Fruit fly (Drosophila melanogaster) whole organism, embryonic: Measurements from ENCODE around the gene Ent3.
A peak's percentile ranks its signal among the peaks of the same experiment; 100 is the strongest.

Experiments used
- Ada2b ChIP-seq: fragments of 200-800 bp; sonication (Bioruptor generic); IDR thresholded peaks from 2 replicates; pipeline ENCODE4 v1.3.6; 2022; ENCODE audit warnings: missing biosample characterization, missing genetic modification characterization
- CG10209 ChIP-seq: fragments of 200-800 bp; sonication (Bioruptor generic); optimal IDR thresholded peaks from 3 replicates; lab custom pipeline; 2017; ENCODE audit warnings: missing biosample characterization, mild to moderate bottlenecking, missing genetic modification characterization, missing genetic modification reagents
- CG10654 ChIP-seq: fragments of 200-800 bp; sonication (Bioruptor generic); optimal IDR thresholded peaks from 2 replicates; lab custom pipeline; 2016; ENCODE audit warnings: missing biosample characterization, missing genetic modification characterization
- CG12769 ChIP-seq: fragments of 200-800 bp; sonication (Bioruptor generic); optimal IDR thresholded peaks from 2 replicates; lab custom pipeline; 2019; ENCODE audit warnings: missing biosample characterization, mild to moderate bottlenecking, missing genetic modification characterization, moderate library complexity
- CG14014 ChIP-seq: fragments of 200-800 bp; sonication (Bioruptor generic); IDR thresholded peaks from 2 replicates; pipeline ENCODE4 v1.3.6; 2022; ENCODE audit warnings: missing biosample characterization, missing genetic modification characterization
- CG15514 ChIP-seq: fragments of 200-800 bp; sonication (Bioruptor generic); optimal IDR thresholded peaks from 3 replicates; lab custom pipeline; 2017; ENCODE audit warnings: missing biosample characterization, missing genetic modification characterization, mild to moderate bottlenecking, moderate library complexity, missing genetic modification reagents
- CG17186 ChIP-seq: fragments of 200-800 bp; sonication (Bioruptor generic); optimal IDR thresholded peaks from 3 replicates; lab custom pipeline; 2017; ENCODE audit warnings: missing biosample characterization, missing genetic modification reagents, missing genetic modification characterization
- CG17328 ChIP-seq: fragments of 200-800 bp; sonication (Bioruptor generic); IDR thresholded peaks from 2 replicates; pipeline ENCODE4 v1.3.6; 2022; ENCODE audit warnings: missing biosample characterization, missing genetic modification characterization
- CG17568 ChIP-seq: fragments of 200-800 bp; sonication (Bioruptor generic); optimal IDR thresholded peaks from 2 replicates; lab custom pipeline; 2018; ENCODE audit warnings: missing biosample characterization, mild to moderate bottlenecking, missing genetic modification characterization, moderate library complexity
- CG1792 ChIP-seq: fragments of 200-800 bp; sonication (Bioruptor generic); optimal IDR thresholded peaks from 2 replicates; lab custom pipeline; 2016; ENCODE audit warnings: missing biosample characterization, missing genetic modification characterization
- CG18476 ChIP-seq: fragments of 200-800 bp; sonication (Bioruptor generic); optimal IDR thresholded peaks from 2 replicates; lab custom pipeline; 2016; ENCODE audit warnings: missing biosample characterization, mild to moderate bottlenecking, missing genetic modification characterization
- CG2120 ChIP-seq: fragments of 200-800 bp; sonication (Bioruptor generic); optimal IDR thresholded peaks from 3 replicates; lab custom pipeline; 2016; ENCODE audit warnings: missing biosample characterization, missing genetic modification characterization
- CG2875 ChIP-seq: fragments of 200-800 bp; sonication (Bioruptor generic); optimal IDR thresholded peaks from 2 replicates; lab custom pipeline; 2017; ENCODE audit warnings: missing biosample characterization, mild to moderate bottlenecking, missing genetic modification characterization, missing genetic modification reagents
- CG31224 ChIP-seq: fragments of 200-800 bp; sonication (Bioruptor generic); IDR thresholded peaks from 2 replicates; pipeline ENCODE4 v1.3.6; 2022; ENCODE audit warnings: missing biosample characterization, missing genetic modification characterization
- CG32767 ChIP-seq: fragments of 200-800 bp; sonication (Bioruptor generic); IDR thresholded peaks from 2 replicates; pipeline ENCODE4 v1.3.6; 2022; ENCODE audit warnings: missing biosample characterization, missing genetic modification characterization
- CG32772 ChIP-seq: fragments of 200-800 bp; sonication (Bioruptor generic); IDR thresholded peaks from 2 replicates; pipeline ENCODE4 v1.3.6; 2022; ENCODE audit warnings: missing biosample characterization, missing genetic modification characterization
- CG3281 ChIP-seq: fragments of 200-800 bp; sonication (Bioruptor generic); optimal IDR thresholded peaks from 3 replicates; lab custom pipeline; 2017; ENCODE audit warnings: missing biosample characterization, mild to moderate bottlenecking, missing genetic modification characterization
- CG3407 ChIP-seq: fragments of 200-800 bp; sonication (Bioruptor generic); optimal IDR thresholded peaks from 2 replicates; lab custom pipeline; 2018; ENCODE audit warnings: missing biosample characterization, mild to moderate bottlenecking, missing genetic modification characterization
- CG34422 ChIP-seq: fragments of 200-800 bp; sonication (Bioruptor generic); IDR thresholded peaks from 3 replicates; pipeline ENCODE4 v1.3.6; 2022; ENCODE audit warnings: missing biosample characterization, missing genetic modification characterization
- CG6854 ChIP-seq: fragments of 200-800 bp; sonication (Bioruptor generic); optimal IDR thresholded peaks from 3 replicates; lab custom pipeline; 2017; ENCODE audit warnings: missing biosample characterization, mild to moderate bottlenecking, missing genetic modification characterization
- CG8924 ChIP-seq: fragments of 200-800 bp; optimal IDR thresholded peaks from 3 replicates; lab custom pipeline; 2019; ENCODE audit warnings: missing biosample characterization, mild to moderate bottlenecking, missing genetic modification characterization, moderate library complexity
- CHES-1-like ChIP-seq: fragments of 200-800 bp; sonication (Bioruptor generic); optimal IDR thresholded peaks from 2 replicates; lab custom pipeline; 2016; ENCODE audit warnings: missing biosample characterization, missing genetic modification characterization
- Dek ChIP-seq: fragments of 200-800 bp; sonication (Bioruptor generic); optimal IDR thresholded peaks from 3 replicates; lab custom pipeline; 2019; ENCODE audit warnings: missing biosample characterization, mild to moderate bottlenecking, missing genetic modification characterization, moderate library complexity
- Fer1 ChIP-seq: fragments of 200-800 bp; sonication (Bioruptor generic); optimal IDR thresholded peaks from 2 replicates; lab custom pipeline; 2017; ENCODE audit warnings: missing biosample characterization, mild to moderate bottlenecking, missing genetic modification characterization
- Fer3 ChIP-seq: fragments of 200-800 bp; sonication (Bioruptor generic); optimal IDR thresholded peaks from 2 replicates; lab custom pipeline; 2018; ENCODE audit warnings: missing biosample characterization, mild to moderate bottlenecking, missing genetic modification characterization, moderate library complexity
- Gsc ChIP-seq: fragments of 200-800 bp; sonication (Bioruptor generic); IDR thresholded peaks from 2 replicates; pipeline ENCODE4 v1.3.6; 2022; ENCODE audit warnings: missing biosample characterization, missing genetic modification characterization
- H15 ChIP-seq: fragments of 200-800 bp; sonication (Bioruptor generic); IDR thresholded peaks from 3 replicates; pipeline ENCODE4 v1.3.6; 2022; ENCODE audit warnings: missing biosample characterization, missing genetic modification characterization
- H2.0 ChIP-seq: fragments of 200-800 bp; sonication (Bioruptor generic); IDR thresholded peaks from 2 replicates; pipeline ENCODE4 v1.3.6; 2022; ENCODE audit warnings: missing biosample characterization, missing genetic modification characterization
- Med ChIP-seq: fragments of 200-800 bp; sonication (Bioruptor generic); peaks from one replicate; lab custom pipeline; 2016; ENCODE audit warnings: missing biosample characterization, missing genetic modification characterization, mild to moderate bottlenecking, inconsistent platforms, moderate library complexity
- Ptx1 ChIP-seq: fragments of 200-800 bp; sonication (Bioruptor generic); IDR thresholded peaks from 2 replicates; pipeline ENCODE4 v1.3.6; 2022; ENCODE audit warnings: missing biosample characterization, missing genetic modification characterization
- Ravus ChIP-seq: fragments of 200-800 bp; sonication (Bioruptor generic); IDR thresholded peaks from 2 replicates; pipeline ENCODE4 v1.3.6; 2022; ENCODE audit warnings: missing biosample characterization, missing genetic modification characterization
- Side ChIP-seq: fragments of 200-800 bp; sonication (Bioruptor generic); optimal IDR thresholded peaks from 2 replicates; lab custom pipeline; 2016; ENCODE audit warnings: missing biosample characterization, missing genetic modification characterization
- crc ChIP-seq: fragments of 200-800 bp; sonication (Bioruptor generic); optimal IDR thresholded peaks from 2 replicates; lab custom pipeline; 2016; ENCODE audit warnings: missing biosample characterization, missing genetic modification characterization
- dysf ChIP-seq: fragments of 200-800 bp; sonication (Bioruptor generic); IDR thresholded peaks from 3 replicates; pipeline ENCODE4 v1.3.6; 2022; ENCODE audit warnings: missing biosample characterization, missing genetic modification characterization
- esg ChIP-seq: fragments of 200-800 bp; sonication (Bioruptor generic); conservative IDR thresholded peaks from 2 replicates; pipeline ENCODE4 v1.3.6; 2022; ENCODE audit warnings: missing biosample characterization, missing genetic modification characterization
- gcm ChIP-seq: fragments of 200-800 bp; sonication (Bioruptor generic); optimal IDR thresholded peaks from 2 replicates; lab custom pipeline; 2019; ENCODE audit warnings: missing biosample characterization, mild to moderate bottlenecking, missing genetic modification characterization, moderate library complexity
- h ChIP-seq: fragments of >200 bp; optimal IDR thresholded peaks from 2 replicates; lab custom pipeline; 2017
- ken ChIP-seq: fragments of 200-800 bp; sonication (Bioruptor generic); IDR thresholded peaks from 3 replicates; pipeline ENCODE4 v1.3.6; 2022; ENCODE audit warnings: missing biosample characterization, missing genetic modification characterization
- pho ChIP-seq: fragments of 200-800 bp; sonication (Bioruptor generic); optimal IDR thresholded peaks from 2 replicates; lab custom pipeline; 2016; ENCODE audit warnings: missing biosample characterization, missing genetic modification characterization
- prd ChIP-seq, 3 experiments: fragments of >200 bp in 2 of 3; fragments of 200-800 bp in 1 of 3; sonication (Bioruptor generic) in 1 of 3; optimal IDR thresholded peaks in 2 of 3; IDR thresholded peaks in 1 of 3; 2 replicates in 2 of 3; 3 replicates in 1 of 3; pipeline versions ENCODE4 v1.3.6 to Lab custom; 2017 to 2022; ENCODE audit warnings: missing biosample characterization in 1 of 3, missing genetic modification characterization in 1 of 3
- sd ChIP-seq: fragments of 200-800 bp; sonication (Bioruptor generic); optimal IDR thresholded peaks from 3 replicates; lab custom pipeline; 2018; ENCODE audit warnings: missing biosample characterization, mild to moderate bottlenecking, missing genetic modification characterization, moderate library complexity
- tgo ChIP-seq: fragments of 200-800 bp; sonication (Bioruptor generic); IDR thresholded peaks from 3 replicates; pipeline ENCODE4 v1.3.6; 2022; ENCODE audit warnings: missing biosample characterization, missing genetic modification characterization
- tio ChIP-seq: fragments of 200-800 bp; sonication (Bioruptor generic); optimal IDR thresholded peaks from 2 replicates; lab custom pipeline; 2017; ENCODE audit warnings: missing biosample characterization, missing genetic modification characterization, inconsistent platforms
- toy ChIP-seq: fragments of 200-800 bp; sonication (Bioruptor generic); IDR thresholded peaks from 2 replicates; pipeline ENCODE4 v1.3.6; 2022; ENCODE audit warnings: missing biosample characterization, missing genetic modification characterization
- tx ChIP-seq: fragments of 200-800 bp; sonication (Bioruptor generic); optimal IDR thresholded peaks from 2 replicates; lab custom pipeline; 2016; ENCODE audit warnings: missing biosample characterization, missing genetic modification characterization
- vvl ChIP-seq: fragments of 200-800 bp; sonication (Bioruptor generic); IDR thresholded peaks from 2 replicates; pipeline ENCODE4 v1.3.6; 2022; ENCODE audit warnings: missing biosample characterization, missing genetic modification characterization
- wor ChIP-seq: fragments of 200-800 bp; sonication (Bioruptor generic); IDR thresholded peaks from 2 replicates; pipeline ENCODE4 v1.3.6; 2022; ENCODE audit warnings: missing biosample characterization, missing genetic modification characterization
- zen ChIP-seq: fragments of 200-800 bp; sonication (Bioruptor generic); optimal IDR thresholded peaks from 3 replicates; lab custom pipeline; 2018; ENCODE audit warnings: missing biosample characterization, mild to moderate bottlenecking, missing genetic modification characterization, moderate library complexity
- zfh1 ChIP-seq: fragments of 200-800 bp; sonication (Bioruptor generic); IDR thresholded peaks from 3 replicates; pipeline ENCODE4 v1.3.6; 2022; ENCODE audit warnings: missing biosample characterization, missing genetic modification characterization

The Ent3 gene

DNA sequence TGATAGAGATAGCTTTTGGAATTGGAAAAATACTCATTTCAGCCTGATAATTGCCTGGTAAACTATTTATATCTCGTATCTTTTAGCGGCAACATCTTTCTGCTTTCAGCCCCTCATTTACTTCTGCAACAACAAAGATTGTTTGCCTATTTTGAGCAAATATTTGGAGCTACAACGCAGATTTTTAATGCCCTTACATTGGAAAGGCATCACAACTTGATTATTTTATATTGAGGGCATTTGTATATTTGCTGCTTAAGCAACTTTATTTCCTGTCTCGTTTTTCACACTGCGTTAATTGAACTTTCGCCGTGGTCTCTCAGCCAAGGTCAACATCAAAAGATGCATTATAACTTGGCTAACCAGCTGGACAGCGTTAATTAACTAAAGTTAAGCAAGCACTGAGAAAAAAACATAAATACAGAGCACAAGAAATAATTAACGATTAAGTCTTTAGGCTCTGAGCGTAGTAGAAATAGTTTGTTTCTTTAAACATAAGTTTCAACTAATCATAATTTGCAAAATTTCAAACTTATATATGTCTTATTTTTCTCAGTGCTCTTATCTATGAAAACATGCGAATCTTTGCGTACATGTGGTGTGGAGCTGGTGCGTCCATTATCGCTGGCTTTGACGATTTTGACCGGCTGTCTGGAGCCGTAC lies 22.0 kb upstream of the Ent3 start (continued):
- peak; percentile 72 for TF ChIP-seq Med (GFP tag; lab: Kevin White, UChicago)
- TF ChIP-seq CG10654: no peak
- peak; percentile 61 for TF ChIP-seq CHES-1-like (GFP tag; lab: Kevin White, UChicago)
- TF ChIP-seq CG8924 (tag; lab: Kevin White, UChicago): peak; percentile 32
- peak; percentile 26 for TF ChIP-seq crc (GFP tag; lab: Kevin White, UChicago)
- 0 out of 3 replicates have a peak, but pooled peaks have one; percentile 21 for TF ChIP-seq CG34422 (GFP tag; lab: Robert Waterston, UW)
- TF ChIP-seq sd: no peak
- peak; percentile 58 for TF ChIP-seq CG17328 (GFP tag; lab: Robert Waterston, UW)
- peak; percentile 29 for TF ChIP-seq CG12769 (tag; lab: Kevin White, UChicago)
- TF ChIP-seq CG14014: 0 out of 2 replicates have a peak, but pooled peaks have one; percentile 13
- TF ChIP-seq esg (GFP tag; lab: Robert Waterston, UW): peak; percentile 27; the same call in 1 of the 2 replicates
- no peak for TF ChIP-seq CG17186 (GFP tag; lab: Kevin White, UChicago)
- TF ChIP-seq CG3281 (GFP tag; lab: Kevin White, UChicago): peak; percentile 53
- TF ChIP-seq CG18476 (GFP tag; lab: Kevin White, UChicago): peak; percentile 41
- TF ChIP-seq Dek (tag; lab: Kevin White, UChicago): peak; percentile 25
- TF ChIP-seq CG32767 (GFP tag; lab: Robert Waterston, UW): no peak
- no peak for TF ChIP-seq zen (tag; lab: Kevin White, UChicago)
- TF ChIP-seq CG2120: peak; percentile 80
- TF ChIP-seq Gsc (GFP tag; lab: Robert Waterston, UW): no peak
- TF ChIP-seq CG6854 (GFP tag; lab: Kevin White, UChicago): peak; percentile 19
- peak; percentile 26 for TF ChIP-seq tio (GFP tag; lab: Kevin White, UChicago)
- peak; percentile 28 for TF ChIP-seq CG15514 (GFP tag; lab: Kevin White, UChicago)
- TF ChIP-seq zfh1 (GFP tag; lab: Robert Waterston, UW): peak; percentile 61; the same call in 2 of the 3 replicates
- TF ChIP-seq Ptx1 (GFP tag; lab: Robert Waterston, UW): peak; percentile 67
- TF ChIP-seq pho: peak; percentile 53
- TF ChIP-seq tx (GFP tag; lab: Kevin White, UChicago): peak; percentile 15
- peak; percentile 29 for TF ChIP-seq Fer1 (GFP tag; lab: Kevin White, UChicago)
- TF ChIP-seq Ada2b (GFP tag; lab: Robert Waterston, UW): peak; percentile 66
- no peak for TF ChIP-seq CG17568 (GFP tag; lab: Kevin White, UChicago)
- 0 out of 3 replicates have a peak, but pooled peaks have one; percentile 42 for TF ChIP-seq H15 (GFP tag; lab: Robert Waterston, UW)
- no peak for TF ChIP-seq CG1792 (GFP tag; lab: Kevin White, UChicago)
- TF ChIP-seq Fer3 (tag; lab: Kevin White, UChicago): peak; percentile 56
- TF ChIP-seq ken: peak; percentile 39; the same call in 1 of the 3 replicates
- peak; percentile 50 for TF ChIP-seq tgo (GFP tag; lab: Robert Waterston, UW)
- peak; percentile 69 for TF ChIP-seq vvl (GFP tag; lab: Robert Waterston, UW)
- TF ChIP-seq CG31224: peak; percentile 22; the same call in 1 of the 2 replicates
- peak; percentile 41 for TF ChIP-seq Side (GFP tag; lab: Kevin White, UChicago)
- no peak; the same call in 1 of the 2 replicates for TF ChIP-seq Ravus (GFP tag; lab: Robert Waterston, UW)
- TF ChIP-seq H2.0: peak; percentile 58
- peak; percentile 66; the same call in 2 of the 3 replicates for TF ChIP-seq dysf (GFP tag; lab: Robert Waterston, UW)
- TF ChIP-seq CG32772: 0 out of 2 replicates have a peak, but pooled peaks have one; percentile 35
- TF ChIP-seq gcm (GFP tag; lab: Kevin White, UChicago): peak; percentile 20
- TF ChIP-seq CG2875 (GFP tag; lab: Kevin White, UChicago): peak; percentile 24
- TF ChIP-seq prd (optimal IDR thresholded peaks at IDR 0.05; lab: Kevin White, UChicago): no peak
- peak; percentile 74; the same call in 2 of the 3 replicates for TF ChIP-seq prd (GFP tag; IDR thresholded peaks at IDR 0.05; lab: Robert Waterston, UW)
- TF ChIP-seq CG3407 (GFP tag; lab: Kevin White, UChicago): peak; percentile 1
- TF ChIP-seq toy: no peak
- 0 out of 2 replicates have a peak, but pooled peaks have one; percentile 27 for TF ChIP-seq wor (GFP tag; lab: Robert Waterston, UW)
- no peak for TF ChIP-seq h (lab: Kevin White, UChicago)
- peak; percentile 49 for TF ChIP-seq CG10209 (GFP tag; lab: Kevin White, UChicago)
